Fruit fly (Drosophila melanogaster) whole organism, embryonic: ENCODE data around the gene RfC3.

Source experiments
- ATbp ChIP-seq: fragments of 200-800 bp; sonication (Bioruptor generic); optimal IDR thresholded peaks from 2 replicates; lab custom pipeline; 2017; ENCODE audit warnings: missing biosample characterization, mild to moderate bottlenecking, missing genetic modification characterization, missing genetic modification reagents
- Ada2b ChIP-seq: fragments of 200-800 bp; sonication (Bioruptor generic); IDR thresholded peaks from 2 replicates; pipeline ENCODE4 v1.3.6; 2022; ENCODE audit warnings: missing biosample characterization, missing genetic modification characterization
- Asciz ChIP-seq: fragments of 200-800 bp; sonication (Bioruptor generic); optimal IDR thresholded peaks from 2 replicates; lab custom pipeline; 2017; ENCODE audit warnings: missing biosample characterization, mild to moderate bottlenecking, missing genetic modification characterization, missing genetic modification reagents
- Awh ChIP-seq: fragments of 200-800 bp; sonication (Bioruptor generic); IDR thresholded peaks from 2 replicates; pipeline ENCODE4, ENCODE4 v1.3.6; 2022; ENCODE audit warnings: missing biosample characterization, missing genetic modification characterization
- BEAF-32 ChIP-seq: fragments of 200-800 bp; sonication (Bioruptor generic); optimal IDR thresholded peaks from 3 replicates; lab custom pipeline; 2017; ENCODE audit warnings: missing biosample characterization, missing genetic modification characterization, mild to moderate bottlenecking, moderate library complexity, missing genetic modification reagents
- Blimp-1 ChIP-seq: fragments of 200-800 bp; sonication (Bioruptor generic); optimal IDR thresholded peaks from 3 replicates; lab custom pipeline; 2018; ENCODE audit warnings: missing biosample characterization, missing genetic modification characterization, mild to moderate bottlenecking, moderate library complexity, missing genetic modification reagents
- CG11696 ChIP-seq: fragments of 200-800 bp; sonication (Bioruptor generic); IDR thresholded peaks from 2 replicates; pipeline ENCODE4 v1.3.6; 2022; ENCODE audit warnings: missing biosample characterization, missing genetic modification characterization
- CG13424 ChIP-seq: fragments of 200-800 bp; sonication (Bioruptor generic); optimal IDR thresholded peaks from 2 replicates; lab custom pipeline; 2019; ENCODE audit warnings: missing biosample characterization, mild to moderate bottlenecking, missing genetic modification characterization, moderate library complexity
- CG14014 ChIP-seq: fragments of 200-800 bp; sonication (Bioruptor generic); IDR thresholded peaks from 2 replicates; pipeline ENCODE4 v1.3.6; 2022; ENCODE audit warnings: missing biosample characterization, missing genetic modification characterization
- CG14710 ChIP-seq: fragments of 200-800 bp; sonication (Bioruptor generic); optimal IDR thresholded peaks from 3 replicates; lab custom pipeline; 2019; ENCODE audit warnings: missing biosample characterization, mild to moderate bottlenecking, missing genetic modification characterization, moderate library complexity
- CG15269 ChIP-seq: fragments of 200-800 bp; sonication (Bioruptor generic); optimal IDR thresholded peaks from 2 replicates; lab custom pipeline; 2018; ENCODE audit warnings: missing biosample characterization, mild to moderate bottlenecking, missing genetic modification characterization, moderate library complexity
- CG17186 ChIP-seq: fragments of 200-800 bp; sonication (Bioruptor generic); optimal IDR thresholded peaks from 3 replicates; lab custom pipeline; 2017; ENCODE audit warnings: missing biosample characterization, missing genetic modification reagents, missing genetic modification characterization
- CG17385 ChIP-seq: fragments of 200-800 bp; sonication (Bioruptor generic); optimal IDR thresholded peaks from 3 replicates; lab custom pipeline; 2018; ENCODE audit warnings: missing biosample characterization, mild to moderate bottlenecking, missing genetic modification characterization
- CG18476 ChIP-seq: fragments of 200-800 bp; sonication (Bioruptor generic); optimal IDR thresholded peaks from 2 replicates; lab custom pipeline; 2016; ENCODE audit warnings: missing biosample characterization, mild to moderate bottlenecking, missing genetic modification characterization
- CG2116 ChIP-seq: fragments of 200-800 bp; sonication (Bioruptor generic); optimal IDR thresholded peaks from 3 replicates; lab custom pipeline; 2018; ENCODE audit warnings: missing biosample characterization, mild to moderate bottlenecking, missing genetic modification characterization
- CG2678 ChIP-seq: fragments of 200-800 bp; sonication (Bioruptor generic); optimal IDR thresholded peaks from 3 replicates; lab custom pipeline; 2019; ENCODE audit warnings: missing biosample characterization, mild to moderate bottlenecking, missing genetic modification characterization, moderate library complexity
- CG2889 ChIP-seq: fragments of 200-800 bp; sonication (Bioruptor generic); IDR thresholded peaks from 3 replicates; pipeline ENCODE4 v1.3.6; 2022; ENCODE audit warnings: missing biosample characterization, missing genetic modification characterization
- CG34224 ChIP-seq: fragments of 200-800 bp; sonication (Bioruptor generic); IDR thresholded peaks from 3 replicates; pipeline ENCODE4 v1.3.6; 2022; ENCODE audit warnings: missing biosample characterization, missing genetic modification characterization; ENCODE audit not compliant: partially characterized antibody
- CG34376 ChIP-seq: fragments of 200-800 bp; sonication (Bioruptor generic); optimal IDR thresholded peaks from 2 replicates; lab custom pipeline; 2018; ENCODE audit warnings: missing biosample characterization, mild to moderate bottlenecking, missing genetic modification characterization
- CG4424 ChIP-seq: fragments of 200-800 bp; sonication (Bioruptor generic); optimal IDR thresholded peaks from 3 replicates; lab custom pipeline; 2016; ENCODE audit warnings: missing biosample characterization, missing genetic modification characterization
- CG4707 ChIP-seq: fragments of 200-800 bp; sonication (Bioruptor generic); optimal IDR thresholded peaks from 2 replicates; lab custom pipeline; 2018; ENCODE audit warnings: missing biosample characterization, mild to moderate bottlenecking, missing genetic modification characterization, moderate library complexity
- CG5953 ChIP-seq: fragments of 200-800 bp; sonication (Bioruptor generic); IDR thresholded peaks from 2 replicates; pipeline ENCODE4 v1.3.6; 2022; ENCODE audit warnings: missing biosample characterization, missing genetic modification characterization
- CG6791 ChIP-seq: fragments of 200-800 bp; sonication (Bioruptor generic); IDR thresholded peaks from 3 replicates; pipeline ENCODE4 v1.3.6; 2022; ENCODE audit warnings: missing biosample characterization, missing genetic modification characterization; ENCODE audit not compliant: partially characterized antibody
- CG7786 ChIP-seq: fragments of 200-800 bp; sonication (Bioruptor generic); optimal IDR thresholded peaks from 2 replicates; lab custom pipeline; 2016; ENCODE audit warnings: missing biosample characterization, missing genetic modification characterization
- CG9437 ChIP-seq: fragments of 200-800 bp; sonication (Bioruptor generic); optimal IDR thresholded peaks from 2 replicates; lab custom pipeline; 2018; ENCODE audit warnings: missing biosample characterization, mild to moderate bottlenecking, missing genetic modification characterization
- CG9932 ChIP-seq: fragments of 200-800 bp; sonication (Bioruptor generic); IDR thresholded peaks from 2 replicates; pipeline ENCODE4 v1.3.6; 2022; ENCODE audit warnings: missing biosample characterization, missing genetic modification characterization
- Camta ChIP-seq: fragments of 200-800 bp; sonication (Bioruptor generic); optimal IDR thresholded peaks from 2 replicates; lab custom pipeline; 2016; ENCODE audit warnings: missing biosample characterization, missing genetic modification characterization
- Chrac-16 ChIP-seq: fragments of 200-800 bp; sonication (Bioruptor generic); optimal IDR thresholded peaks from 3 replicates; lab custom pipeline; 2016; ENCODE audit warnings: missing biosample characterization, missing genetic modification characterization
- E2f1 ChIP-seq: fragments of 200-800 bp; sonication (Bioruptor generic); IDR thresholded peaks from 2 replicates; pipeline ENCODE4 v1.3.6; 2022; ENCODE audit warnings: missing biosample characterization, missing genetic modification characterization
- Ets65A ChIP-seq: fragments of 200-800 bp; sonication (Bioruptor generic); peaks from one replicate; lab custom pipeline; 2016; ENCODE audit warnings: missing biosample characterization, missing genetic modification characterization
- Ets97D ChIP-seq: fragments of 200-800 bp; sonication (Bioruptor generic); optimal IDR thresholded peaks from 3 replicates; lab custom pipeline; 2016; ENCODE audit warnings: missing biosample characterization, missing genetic modification characterization
- H15 ChIP-seq: fragments of 200-800 bp; sonication (Bioruptor generic); IDR thresholded peaks from 3 replicates; pipeline ENCODE4 v1.3.6; 2022; ENCODE audit warnings: missing biosample characterization, missing genetic modification characterization
- HHEX ChIP-seq: fragments of 200-800 bp; sonication (Bioruptor generic); optimal IDR thresholded peaks from 3 replicates; lab custom pipeline; 2017; ENCODE audit warnings: missing biosample characterization, mild to moderate bottlenecking, missing genetic modification characterization, missing genetic modification reagents
- Hr3 ChIP-seq: fragments of 200-800 bp; sonication (Bioruptor generic); optimal IDR thresholded peaks from 3 replicates; lab custom pipeline; 2016; ENCODE audit warnings: missing biosample characterization, missing genetic modification characterization
- MBD-R2 ChIP-seq: fragments of 200-800 bp; sonication (Bioruptor generic); IDR thresholded peaks from 2 replicates; pipeline ENCODE4 v1.3.6; 2022; ENCODE audit warnings: missing biosample characterization, missing genetic modification characterization
- MTF-1 ChIP-seq: fragments of 200-800 bp; sonication (Bioruptor generic); optimal IDR thresholded peaks from 2 replicates; lab custom pipeline; 2018; ENCODE audit warnings: missing biosample characterization, mild to moderate bottlenecking, missing genetic modification characterization, borderline replicate concordance
- Nf-YC ChIP-seq: fragments of 200-800 bp; optimal IDR thresholded peaks from 3 replicates; lab custom pipeline; 2019; ENCODE audit warnings: missing biosample characterization, mild to moderate bottlenecking, missing genetic modification characterization, moderate library complexity
- Sox100B ChIP-seq: fragments of 200-800 bp; sonication (Bioruptor generic); optimal IDR thresholded peaks from 3 replicates; lab custom pipeline; 2018; ENCODE audit warnings: missing biosample characterization, mild to moderate bottlenecking, missing genetic modification characterization
- Sry-δ ChIP-seq: fragments of 200-800 bp; sonication (Bioruptor generic); optimal IDR thresholded peaks from 2 replicates; lab custom pipeline; 2016; ENCODE audit warnings: missing biosample characterization, missing genetic modification characterization
- Xbp1 ChIP-seq: fragments of 200-800 bp; sonication (Bioruptor generic); optimal IDR thresholded peaks from 3 replicates; lab custom pipeline; 2016; ENCODE audit warnings: missing biosample characterization, mild to moderate bottlenecking, missing genetic modification characterization
- cas ChIP-seq: fragments of 200-800 bp; sonication (Bioruptor generic); IDR thresholded peaks from 2 replicates; pipeline ENCODE4 v1.3.6; 2022; ENCODE audit warnings: missing biosample characterization, missing genetic modification characterization
- gem ChIP-seq: fragments of 200-800 bp; sonication (Bioruptor generic); optimal IDR thresholded peaks from 2 replicates; lab custom pipeline; 2019; ENCODE audit warnings: missing biosample characterization, mild to moderate bottlenecking, missing genetic modification characterization, moderate library complexity
- gfzf ChIP-seq: fragments of 200-800 bp; sonication (Bioruptor generic); optimal IDR thresholded peaks from 2 replicates; lab custom pipeline; 2016; ENCODE audit warnings: missing biosample characterization, mild to moderate bottlenecking, missing genetic modification characterization, moderate library complexity
- jumu ChIP-seq: fragments of 200-800 bp; sonication (Bioruptor generic); optimal IDR thresholded peaks from 3 replicates; lab custom pipeline; 2016; ENCODE audit warnings: missing biosample characterization, missing genetic modification characterization
- kay ChIP-seq: fragments of 200-800 bp; sonication (Bioruptor generic); optimal IDR thresholded peaks from 2 replicates; lab custom pipeline; 2016; ENCODE audit warnings: missing biosample characterization, missing genetic modification characterization
- ken ChIP-seq: fragments of 200-800 bp; sonication (Bioruptor generic); IDR thresholded peaks from 3 replicates; pipeline ENCODE4 v1.3.6; 2022; ENCODE audit warnings: missing biosample characterization, missing genetic modification characterization
- pum ChIP-seq: fragments of 200-800 bp; sonication (Bioruptor generic); optimal IDR thresholded peaks from 2 replicates; lab custom pipeline; 2016; ENCODE audit warnings: missing biosample characterization, missing genetic modification characterization
- repo ChIP-seq: fragments of 200-800 bp; sonication (Bioruptor generic); optimal IDR thresholded peaks from 2 replicates; lab custom pipeline; 2016; ENCODE audit warnings: missing biosample characterization, missing genetic modification characterization
- trem ChIP-seq: fragments of 200-800 bp; optimal IDR thresholded peaks from 3 replicates; lab custom pipeline; 2019; ENCODE audit warnings: missing biosample characterization, mild to moderate bottlenecking, missing genetic modification characterization, moderate library complexity
- vnd ChIP-seq: fragments of 200-800 bp; sonication (Bioruptor generic); IDR thresholded peaks from 3 replicates; pipeline ENCODE4 v1.3.6; 2022; ENCODE audit warnings: missing biosample characterization, missing genetic modification characterization; ENCODE audit not compliant: partially characterized antibody
- wor ChIP-seq: fragments of 200-800 bp; sonication (Bioruptor generic); IDR thresholded peaks from 2 replicates; pipeline ENCODE4 v1.3.6; 2022; ENCODE audit warnings: missing biosample characterization, missing genetic modification characterization

The RfC3 gene

dm6 chr2L:10426534-10427048 lies 7.6 kb downstream of the RfC3 start, which contains the start of the genes SmB and KdelR (continued):
- peak; percentile 10 for TF ChIP-seq pum (GFP tag; lab: Kevin White, UChicago)
- TF ChIP-seq CG2116 (GFP tag; lab: Kevin White, UChicago), result peak; percentile 94
- no peak for TF ChIP-seq H15
- TF ChIP-seq Sry-δ (GFP tag; lab: Kevin White, UChicago), result peak; percentile 89
- peak; percentile 55 for TF ChIP-seq MBD-R2 (GFP tag; lab: Robert Waterston, UW)
- no peak for TF ChIP-seq CG9437 (GFP tag; lab: Kevin White, UChicago)
- peak; percentile 48 for TF ChIP-seq Sox100B (GFP tag; lab: Kevin White, UChicago)
- TF ChIP-seq Nf-YC (tag; lab: Kevin White, UChicago), result peak; percentile 60
- TF ChIP-seq Ets65A (GFP tag; lab: Kevin White, UChicago), result no peak
- no peak for TF ChIP-seq CG4707 (GFP tag; lab: Kevin White, UChicago)
- TF ChIP-seq Camta (GFP tag; lab: Kevin White, UChicago), result no peak
- TF ChIP-seq CG18476 (GFP tag; lab: Kevin White, UChicago), result peak; percentile 7
- TF ChIP-seq CG11696 (GFP tag; lab: Robert Waterston, UW), result no peak
- TF ChIP-seq CG6791, result peak; percentile 77
- peak; percentile 28; the same call in 1 of the 2 replicates for TF ChIP-seq CG9932
- no peak for TF ChIP-seq CG2889
- TF ChIP-seq CG14014 (GFP tag; lab: Robert Waterston, UW), result no peak
- TF ChIP-seq CG14710, result peak; percentile 87
- peak; percentile 7 for TF ChIP-seq jumu (GFP tag; lab: Kevin White, UChicago)
- no peak for TF ChIP-seq Asciz (GFP tag; lab: Kevin White, UChicago)
- no peak for TF ChIP-seq Ada2b (GFP tag; lab: Robert Waterston, UW)
- peak; percentile 83 for TF ChIP-seq CG34224
- peak; percentile 69 for TF ChIP-seq BEAF-32 (GFP tag; lab: Kevin White, UChicago)
- no peak for TF ChIP-seq E2f1 (GFP tag; lab: Robert Waterston, UW)
- no peak for TF ChIP-seq Hr3 (GFP tag; lab: Kevin White, UChicago)
- TF ChIP-seq CG4424 (GFP tag; lab: Kevin White, UChicago), result peak; percentile 37
- peak; percentile 7 for TF ChIP-seq Chrac-16
- TF ChIP-seq gfzf (GFP tag; lab: Kevin White, UChicago), result peak; percentile 61
- TF ChIP-seq cas (GFP tag; lab: Robert Waterston, UW), result no peak
- TF ChIP-seq wor (GFP tag; lab: Robert Waterston, UW), result no peak
- TF ChIP-seq CG7786 (GFP tag; lab: Kevin White, UChicago), result no peak
- no peak for TF ChIP-seq HHEX (GFP tag; lab: Kevin White, UChicago)
- TF ChIP-seq CG5953, result no peak
- TF ChIP-seq MTF-1, result no peak
- no peak for TF ChIP-seq Blimp-1 (GFP tag; lab: Kevin White, UChicago)
- TF ChIP-seq Xbp1 (GFP tag; lab: Kevin White, UChicago), result peak; percentile 97
- TF ChIP-seq CG34376 (GFP tag; lab: Kevin White, UChicago), result no peak
- no peak for TF ChIP-seq CG15269 (tag; lab: Kevin White, UChicago)
- no peak for TF ChIP-seq Awh (GFP tag; lab: Robert Waterston, UW)
- no peak for TF ChIP-seq ATbp (GFP tag; lab: Kevin White, UChicago)
- TF ChIP-seq kay (GFP tag; lab: Kevin White, UChicago), result peak; percentile 90
- peak; percentile 83 for TF ChIP-seq Ets97D (GFP tag; lab: Kevin White, UChicago)
- TF ChIP-seq gem (tag; lab: Kevin White, UChicago), result no peak
- peak; percentile 7 for TF ChIP-seq CG13424 (tag; lab: Kevin White, UChicago)
- no peak for TF ChIP-seq CG2678
- no peak for TF ChIP-seq CG17385 (GFP tag; lab: Kevin White, UChicago)
- peak; percentile 89; the same call in 2 of the 3 replicates for TF ChIP-seq vnd
- no peak for TF ChIP-seq ken (GFP tag; lab: Robert Waterston, UW)
- TF ChIP-seq CG17186 (GFP tag; lab: Kevin White, UChicago), result peak; percentile 3
- peak; percentile 78 for TF ChIP-seq trem
- no peak for TF ChIP-seq repo (GFP tag; lab: Kevin White, UChicago)
